Worm (Caenorhabditis elegans): ENCODE results near the gene F23F1.6.

The F23F1.6 gene

ce11 chrII:8212-8611, 28.9 kb downstream of the F23F1.6 start:
- TF ChIP-seq lin-15B (tag; optimal IDR thresholded peaks at IDR 0.05) (no peak), C34B4.2 (tag; optimal IDR thresholded peaks at IDR 0.05) (no peak), nhr-77 (tag; optimal IDR thresholded peaks at IDR 0.05) (no peak), lir-3 (tag; optimal IDR thresholded peaks at IDR 0.05; ENCODE audit: poor library complexity) (no peak), ceh-63 (GFP tag; optimal IDR thresholded peaks at IDR 0.05) (no peak), nhr-76 (tag; optimal IDR thresholded peaks at IDR 0.05) (no peak), elt-2 (tag; optimal IDR thresholded peaks at IDR 0.05) (no peak), unc-98 (GFP tag; IDR thresholded peaks at IDR 0.05) (no peak), nhr-237 (tag; optimal IDR thresholded peaks at IDR 0.05) (no peak)

ce11 chrII:6349-6748, 30.8 kb downstream of the F23F1.6 start, which contains the start of gene osta-1:
TSS of gene osta-1 (plus strand) at chrII:6657.
- TF ChIP-seq unc-62 (GFP tag; optimal IDR thresholded peaks at IDR 0.05) = no peak
- TF ChIP-seq nhr-11 (tag; optimal IDR thresholded peaks at IDR 0.05) = peak; percentile 45
- no peak for TF ChIP-seq ama-1 (optimal IDR thresholded peaks at IDR 0.05)
- TF ChIP-seq rnt-1 (tag; optimal IDR thresholded peaks at IDR 0.05) = no peak
- TF ChIP-seq nhr-71 (tag; optimal IDR thresholded peaks at IDR 0.05) = peak; percentile 46
- no peak for TF ChIP-seq lsy-2 (tag; optimal IDR thresholded peaks at IDR 0.05)
- TF ChIP-seq nhr-20 (tag; optimal IDR thresholded peaks at IDR 0.05) = no peak
- no peak for TF ChIP-seq sup-37 (GFP tag; optimal IDR thresholded peaks at IDR 0.05)
- TF ChIP-seq fkh-8 (tag; optimal IDR thresholded peaks at IDR 0.05) = peak; percentile 86
- no peak for TF ChIP-seq nhr-237 (tag; optimal IDR thresholded peaks at IDR 0.05)
- no peak for TF ChIP-seq grh-1 (GFP tag; IDR thresholded peaks at IDR 0.05)
- TF ChIP-seq isw-1 (GFP tag; IDR thresholded peaks at IDR 0.05) = no peak
- TF ChIP-seq nhr-47 (tag; optimal IDR thresholded peaks at IDR 0.05) = no peak
- no peak for TF ChIP-seq swsn-7 (tag; optimal IDR thresholded peaks at IDR 0.05)

ce11 chrII:4793-5192, 32.3 kb downstream of the F23F1.6 start:
- TF ChIP-seq ama-1 (optimal IDR thresholded peaks at IDR 0.05) = no peak
- TF ChIP-seq efl-1 (optimal IDR thresholded peaks at IDR 0.05) = no peak
- TF ChIP-seq efl-1 (GFP tag; optimal IDR thresholded peaks at IDR 0.05 in 1 of 2) = peak in 1 of 2 experiments; percentile 82

ce11 chrII:1334-1898, 35.7 kb downstream of the F23F1.6 start, which contains the start of gene 2L52.1:
TSS of gene 2L52.1 (plus strand) at chrII:1848.
- TF ChIP-seq jun-1 (tag; optimal IDR thresholded peaks at IDR 0.05) (no peak), egl-13 (tag; optimal IDR thresholded peaks at IDR 0.05) (no peak), nhr-47 (tag; optimal IDR thresholded peaks at IDR 0.05) (no peak), ces-1 (GFP tag; optimal IDR thresholded peaks at IDR 0.05) (no peak), efl-1 (optimal IDR thresholded peaks at IDR 0.05) (no peak), efl-1 (GFP tag; optimal IDR thresholded peaks at IDR 0.05 in 1 of 2) (no peak), zip-4 (GFP tag; optimal IDR thresholded peaks at IDR 0.05) (no peak), unc-130 (tag; optimal IDR thresholded peaks at IDR 0.05) (no peak), ceh-8 (GFP tag; optimal IDR thresholded peaks at IDR 0.05) (no peak), aha-1 (tag; optimal IDR thresholded peaks at IDR 0.05) (no peak), ztf-4 (tag; optimal IDR thresholded peaks at IDR 0.05) (no peak), rnt-1 (tag; optimal IDR thresholded peaks at IDR 0.05) (peak; percentile 6), ets-5 (GFP tag; IDR thresholded peaks at IDR 0.05) (no peak), mef-2 (tag; optimal IDR thresholded peaks at IDR 0.05) (no peak), ama-1 (optimal IDR thresholded peaks at IDR 0.05) (no peak), fkh-10 (GFP tag; optimal IDR thresholded peaks at IDR 0.05) (no peak), mab-9 (GFP tag; IDR thresholded peaks at IDR 0.05) (no peak), nhr-71 (tag; optimal IDR thresholded peaks at IDR 0.05) (no peak), unc-30 (tag; optimal IDR thresholded peaks at IDR 0.05) (no peak), blmp-1 (tag; optimal IDR thresholded peaks at IDR 0.05) (peak; percentile 48), mep-1 (tag; optimal IDR thresholded peaks at IDR 0.05) (peak; percentile 26)
